Worm (Caenorhabditis elegans) whole organism, young adult: Measurements from ENCODE around the gene mob-2.

Experiments used
- B0035.1 ChIP-seq: sonication (generic microtip); optimal IDR thresholded peaks from 2 replicates; lab custom pipeline; 2016; ENCODE audit warnings: missing genetic modification characterization, mild to moderate bottlenecking, missing compliant biosample characterization, missing genotype, missing genetic modification reagents
- B0261.1 ChIP-seq: sonication (generic microtip); optimal IDR thresholded peaks from 2 replicates; lab custom pipeline; 2016; ENCODE audit warnings: mild to moderate bottlenecking, missing genetic modification characterization, moderate library complexity, missing compliant biosample characterization
- C17E4.6 ChIP-seq: fragments of 200-800 bp; sonication (Bioruptor generic); IDR thresholded peaks from 2 replicates; pipeline ENCODE4 v1.3.6; 2022; ENCODE audit warnings: missing genetic modification reagents, missing genetic modification characterization, missing compliant biosample characterization
- F10E7.11 ChIP-seq: sonication (generic microtip); optimal IDR thresholded peaks from 2 replicates; lab custom pipeline; 2017; ENCODE audit warnings: mild to moderate bottlenecking, missing genetic modification characterization, moderate library complexity, missing compliant biosample characterization
- F37B4.10 ChIP-seq: fragments of 200-800 bp; sonication (Bioruptor generic); IDR thresholded peaks from 2 replicates; pipeline ENCODE4 v1.3.6; 2022; ENCODE audit warnings: missing genetic modification characterization, missing compliant biosample characterization
- F39B2.1 ChIP-seq: fragments of 200-800 bp; sonication (Bioruptor generic); IDR thresholded peaks from 2 replicates; pipeline ENCODE4 v1.3.6; 2022; ENCODE audit warnings: missing genetic modification reagents, missing genetic modification characterization, missing compliant biosample characterization
- F52B5.7 ChIP-seq: sonication (generic microtip); optimal IDR thresholded peaks from 2 replicates; lab custom pipeline; 2016; ENCODE audit warnings: mild to moderate bottlenecking, missing genetic modification characterization, missing compliant biosample characterization
- F57C9.4 ChIP-seq: sonication (generic microtip); optimal IDR thresholded peaks from 2 replicates; lab custom pipeline; 2017; ENCODE audit warnings: mild to moderate bottlenecking, missing genetic modification characterization, missing compliant biosample characterization
- Y53F4B.3 ChIP-seq: fragments of 200-800 bp; sonication (Bioruptor generic); IDR thresholded peaks from 2 replicates; pipeline ENCODE4 v1.3.6; 2022; ENCODE audit warnings: missing genetic modification reagents, missing genetic modification characterization, missing compliant biosample characterization
- Y67H2A.10 ChIP-seq: fragments of 200-800 bp; sonication (Bioruptor generic); conservative IDR thresholded peaks from 2 replicates; pipeline ENCODE4 v1.3.6; 2022; ENCODE audit warnings: missing genetic modification reagents, missing genetic modification characterization, missing compliant biosample characterization
- Y79H2A.3 ChIP-seq: fragments of 200-800 bp; sonication (Bioruptor generic); conservative IDR thresholded peaks from 2 replicates; pipeline ENCODE4 v1.3.6; 2022; ENCODE audit warnings: missing genetic modification reagents, missing genetic modification characterization, missing compliant biosample characterization
- ZK185.1 ChIP-seq: sonication (generic microtip); optimal IDR thresholded peaks from 2 replicates; lab custom pipeline; 2016; ENCODE audit warnings: mild to moderate bottlenecking, missing genetic modification characterization, missing compliant biosample characterization; ENCODE audit not compliant: poor library complexity, severe bottlenecking
- ama-1 ChIP-seq, 3 experiments: fragments of 150-350 bp in 1 of 3; sonication (generic microtip) in 2 of 3; optimal IDR thresholded peaks; 2 replicates each; lab custom pipeline; 2014 to 2018; ENCODE audit warnings: missing biosample characterization in 2 of 3, missing genetic modification characterization in 2 of 3, missing genetic modification reagents in 2 of 3
- atf-7 ChIP-seq: sonication (generic microtip); optimal IDR thresholded peaks from 2 replicates; lab custom pipeline; 2017; ENCODE audit warnings: mild to moderate bottlenecking, missing genetic modification characterization, missing compliant biosample characterization
- athp-1 ChIP-seq: sonication (generic microtip); optimal IDR thresholded peaks from 2 replicates; lab custom pipeline; 2017; ENCODE audit warnings: mild to moderate bottlenecking, missing genetic modification characterization, missing compliant biosample characterization
- attf-5 ChIP-seq: fragments of 200-800 bp; sonication (Bioruptor generic); optimal IDR thresholded peaks from 2 replicates; lab custom pipeline; 2018; ENCODE audit warnings: mild to moderate bottlenecking, missing genetic modification characterization, missing compliant biosample characterization
- bed-1 ChIP-seq: fragments of 200-800 bp; sonication (Bioruptor generic); IDR thresholded peaks from 2 replicates; pipeline ENCODE4 v1.3.6; 2022; ENCODE audit warnings: missing genetic modification reagents, missing genetic modification characterization, missing compliant biosample characterization
- bed-2 ChIP-seq: fragments of 200-800 bp; sonication (Bioruptor generic); IDR thresholded peaks from 2 replicates; pipeline ENCODE4 v1.3.6; 2022; ENCODE audit warnings: missing genetic modification reagents, missing genetic modification characterization, missing compliant biosample characterization
- ceh-100 ChIP-seq: fragments of 200-800 bp; sonication (Bioruptor generic); IDR thresholded peaks from 2 replicates; pipeline ENCODE4 v1.3.6; 2022; ENCODE audit warnings: missing genetic modification reagents, missing genetic modification characterization, missing compliant biosample characterization
- die-1 ChIP-seq: sonication (generic microtip); optimal IDR thresholded peaks from 2 replicates; lab custom pipeline; 2016; ENCODE audit warnings: missing genotype, mild to moderate bottlenecking, missing genetic modification characterization, missing compliant biosample characterization
- dox-1 ChIP-seq: fragments of 200-800 bp; sonication (Bioruptor generic); IDR thresholded peaks from 2 replicates; pipeline ENCODE4 v1.3.6; 2022; ENCODE audit warnings: missing genetic modification reagents, missing genetic modification characterization, missing compliant biosample characterization
- dpl-1 ChIP-seq: fragments of 150-350 bp; optimal IDR thresholded peaks from 2 replicates; lab custom pipeline; 2014; ENCODE audit warnings: missing biosample characterization, missing genetic modification reagents, missing genetic modification characterization
- egl-44 ChIP-seq: fragments of 200-800 bp; sonication (Bioruptor generic); IDR thresholded peaks from 2 replicates; pipeline ENCODE4 v1.3.6; 2022; ENCODE audit warnings: missing genetic modification reagents, missing genetic modification characterization, missing compliant biosample characterization
- ets-4 ChIP-seq: fragments of 200-800 bp; sonication (Bioruptor generic); optimal IDR thresholded peaks from 2 replicates; lab custom pipeline; 2018; ENCODE audit warnings: mild to moderate bottlenecking, missing genetic modification characterization, missing compliant biosample characterization
- hlh-12 ChIP-seq: sonication (generic microtip); optimal IDR thresholded peaks from 2 replicates; lab custom pipeline; 2016; ENCODE audit warnings: missing genetic modification characterization, missing compliant biosample characterization
- hmg-20 ChIP-seq: fragments of 200-800 bp; sonication (Bioruptor generic); IDR thresholded peaks from 2 replicates; pipeline ENCODE4 v1.3.6; 2022; ENCODE audit warnings: missing genetic modification reagents, missing genetic modification characterization, missing compliant biosample characterization
- hrde-1 ChIP-seq: sonication (generic microtip); optimal IDR thresholded peaks from 2 replicates; lab custom pipeline; 2016; ENCODE audit warnings: missing genetic modification characterization, mild to moderate bottlenecking, missing compliant biosample characterization, moderate library complexity, missing genotype, missing genetic modification reagents, borderline replicate concordance
- hsf-1 ChIP-seq: fragments of 200-800 bp; sonication (Bioruptor generic); IDR thresholded peaks from 2 replicates; pipeline ENCODE4 v1.3.6; 2022; ENCODE audit warnings: missing genetic modification reagents, missing genetic modification characterization, missing compliant biosample characterization
- let-607 ChIP-seq, 2 experiments: fragments of 200-800 bp in 1 of 2; sonication (Bioruptor generic) in 1 of 2; sonication (generic microtip) in 1 of 2; optimal IDR thresholded peaks; 2 replicates each; lab custom pipeline; 2016 to 2018; ENCODE audit warnings: mild to moderate bottlenecking in 2 of 2, missing compliant biosample characterization in 2 of 2, missing genetic modification characterization in 2 of 2, moderate library complexity in 2 of 2, missing genotype in 1 of 2
- lin-54 ChIP-seq: fragments of 200-800 bp; sonication (Bioruptor generic); optimal IDR thresholded peaks from 2 replicates; lab custom pipeline; 2018; ENCODE audit warnings: mild to moderate bottlenecking, missing genetic modification characterization, missing compliant biosample characterization
- lir-1 ChIP-seq: fragments of 200-800 bp; sonication (Bioruptor generic); conservative IDR thresholded peaks from 2 replicates; pipeline ENCODE4 v1.3.6; 2022; ENCODE audit warnings: missing genetic modification reagents, missing genetic modification characterization, missing compliant biosample characterization
- madf-10 ChIP-seq: sonication (generic microtip); optimal IDR thresholded peaks from 2 replicates; lab custom pipeline; 2016; ENCODE audit warnings: mild to moderate bottlenecking, missing genetic modification characterization, missing compliant biosample characterization
- madf-6 ChIP-seq: fragments of 200-800 bp; sonication (Bioruptor generic); IDR thresholded peaks from 2 replicates; pipeline ENCODE4 v1.3.6; 2022; ENCODE audit warnings: missing genetic modification reagents, missing genetic modification characterization, missing compliant biosample characterization
- madf-8 ChIP-seq: fragments of 200-800 bp; sonication (Bioruptor generic); conservative IDR thresholded peaks from 2 replicates; pipeline ENCODE4 v1.3.6; 2022; ENCODE audit warnings: missing genetic modification reagents, missing genetic modification characterization, missing compliant biosample characterization
- nfya-1 ChIP-seq: sonication (generic microtip); optimal IDR thresholded peaks from 2 replicates; lab custom pipeline; 2017; ENCODE audit warnings: antibody characterized with exemption, missing compliant biosample characterization, missing genetic modification characterization, borderline replicate concordance; ENCODE audit not compliant: insufficient read depth
- nfya-2 ChIP-seq: fragments of 200-800 bp; sonication (Bioruptor generic); IDR thresholded peaks from 2 replicates; pipeline ENCODE4 v1.3.6; 2022; ENCODE audit warnings: missing genetic modification reagents, missing genetic modification characterization, missing compliant biosample characterization
- nfyb-1 ChIP-seq: fragments of 200-800 bp; sonication (Bioruptor generic); IDR thresholded peaks from 2 replicates; pipeline ENCODE4 v1.3.6; 2022; ENCODE audit warnings: missing genetic modification reagents, missing genetic modification characterization, missing compliant biosample characterization
- nhr-120 ChIP-seq: fragments of 200-800 bp; sonication (Bioruptor generic); IDR thresholded peaks from 2 replicates; pipeline ENCODE4 v1.3.6; 2022; ENCODE audit warnings: missing genetic modification characterization, missing compliant biosample characterization
- nhr-179 ChIP-seq: sonication (generic microtip); optimal IDR thresholded peaks from 2 replicates; lab custom pipeline; 2016; ENCODE audit warnings: mild to moderate bottlenecking, missing genetic modification characterization, missing compliant biosample characterization
- nhr-80 ChIP-seq: sonication (generic microtip); optimal IDR thresholded peaks from 2 replicates; lab custom pipeline; 2016; ENCODE audit warnings: missing genetic modification characterization, missing compliant biosample characterization
- pha-4 ChIP-seq: fragments of 150-350 bp; sonication (generic microtip); optimal IDR thresholded peaks from 2 replicates; lab custom pipeline; 2014; ENCODE audit warnings: missing biosample characterization, missing genetic modification reagents, missing genetic modification characterization
- sdz-38 ChIP-seq: sonication (generic microtip); optimal IDR thresholded peaks from 2 replicates; lab custom pipeline; 2016; ENCODE audit warnings: missing genotype, missing genetic modification characterization, missing compliant biosample characterization
- sea-2 ChIP-seq: fragments of 200-800 bp; sonication (Bioruptor generic); IDR thresholded peaks from 2 replicates; pipeline ENCODE4 v1.3.6; 2022; ENCODE audit warnings: missing genetic modification characterization, missing compliant biosample characterization
- snpc-1.3 ChIP-seq: sonication (generic microtip); optimal IDR thresholded peaks from 2 replicates; lab custom pipeline; 2017; ENCODE audit warnings: missing genetic modification characterization, mild to moderate bottlenecking, missing compliant biosample characterization, antibody characterized with exemption, moderate library complexity, missing genotype, missing genetic modification reagents; ENCODE audit not compliant: insufficient read depth
- somi-1 ChIP-seq: fragments of 200-800 bp; sonication (Bioruptor generic); optimal IDR thresholded peaks from 2 replicates; lab custom pipeline; 2018; ENCODE audit warnings: mild to moderate bottlenecking, missing genetic modification characterization, missing compliant biosample characterization
- xnd-1 ChIP-seq: sonication (generic microtip); optimal IDR thresholded peaks from 2 replicates; lab custom pipeline; 2016; ENCODE audit warnings: missing genotype, missing genetic modification reagents, missing genetic modification characterization, missing compliant biosample characterization
- ztf-25 ChIP-seq: fragments of 200-800 bp; sonication (Bioruptor generic); IDR thresholded peaks from 2 replicates; pipeline ENCODE4 v1.3.6; 2022; ENCODE audit warnings: missing genetic modification reagents, missing genetic modification characterization, missing compliant biosample characterization
- ztf-26 ChIP-seq: sonication (generic microtip); optimal IDR thresholded peaks from 2 replicates; lab custom pipeline; 2017; ENCODE audit warnings: missing genetic modification characterization, missing compliant biosample characterization

mob-2 gene

DNA sequence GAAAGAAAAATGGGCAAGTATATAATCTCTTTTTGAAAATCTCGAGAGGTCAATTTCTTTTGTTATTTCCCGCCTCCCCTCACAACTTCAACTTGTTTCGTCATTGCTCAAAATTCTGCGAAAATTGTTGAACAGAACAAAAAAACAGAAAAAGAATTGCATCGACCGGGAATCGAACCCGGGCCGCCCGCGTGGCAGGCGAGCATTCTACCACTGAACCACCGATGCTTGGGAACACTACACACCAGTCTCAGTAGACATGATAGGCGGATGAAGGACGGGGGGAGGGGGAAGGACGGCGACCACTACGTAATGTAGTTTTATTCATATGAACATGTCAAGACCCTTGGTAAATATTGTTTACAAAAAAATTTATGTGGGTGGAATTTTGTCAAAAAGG lies 48.8 kb downstream of the mob-2 start (continued):
- TF ChIP-seq madf-6 (GFP tag; lab: Robert Waterston, UW), result no peak
- TF ChIP-seq ama-1 (optimal IDR thresholded peaks at IDR 0.05; lab: Kevin White, UChicago), result no peak
- peak in 1 of 2 experiments; percentile 66 for TF ChIP-seq ama-1 (GFP tag; optimal IDR thresholded peaks at IDR 0.05; lab: Kevin White, UChicago)
- peak; percentile 66; the same call in 1 of the 2 replicates for TF ChIP-seq bed-2 (GFP tag; lab: Robert Waterston, UW)
- TF ChIP-seq ztf-25, result 0 out of 2 replicates have a peak, but pooled peaks have one; percentile 74
- peak; percentile 69; the same call in 1 of the 2 replicates for TF ChIP-seq hmg-20 (GFP tag; lab: Robert Waterston, UW)
- no peak for TF ChIP-seq nfya-1 (tag; lab: Kevin White, UChicago)
- TF ChIP-seq xnd-1, result no peak
- no peak for TF ChIP-seq nfya-2 (GFP tag; lab: Robert Waterston, UW)
- no peak; the same call in 1 of the 2 replicates for TF ChIP-seq lir-1
- TF ChIP-seq athp-1, result no peak
- peak; percentile 81 for TF ChIP-seq somi-1 (GFP tag; lab: Kevin White, UChicago)
- TF ChIP-seq dpl-1 (GFP tag; lab: Kevin White, UChicago), result no peak
- TF ChIP-seq nhr-179, result no peak
- no peak for TF ChIP-seq dox-1
- TF ChIP-seq F52B5.7 (tag; lab: Kevin White, UChicago), result peak; percentile 77
- peak; percentile 41 for TF ChIP-seq nhr-80 (tag; lab: Kevin White, UChicago)
- TF ChIP-seq attf-5, result peak; percentile 75
- peak; percentile 92 for TF ChIP-seq snpc-1.3 (tag; lab: Kevin White, UChicago)
- no peak for TF ChIP-seq pha-4 (tag; lab: Kevin White, UChicago)
- 0 out of 2 replicates have a peak, but pooled peaks have one; percentile 61 for TF ChIP-seq sea-2
- TF ChIP-seq ets-4 (GFP tag; lab: Kevin White, UChicago), result peak; percentile 84
- TF ChIP-seq B0035.1 (tag; lab: Kevin White, UChicago), result no peak
- TF ChIP-seq ZK185.1 (tag; lab: Kevin White, UChicago), result peak; percentile 64
- peak; percentile 58; the same call in 1 of the 2 replicates for TF ChIP-seq ceh-100 (GFP tag; lab: Robert Waterston, UW)
- peak; percentile 88 for TF ChIP-seq F10E7.11 (tag; lab: Kevin White, UChicago)
- TF ChIP-seq atf-7, result peak; percentile 61
- peak; percentile 72; the same call in 1 of the 2 replicates for TF ChIP-seq Y53F4B.3 (GFP tag; lab: Robert Waterston, UW)
- no peak for TF ChIP-seq F57C9.4 (tag; lab: Kevin White, UChicago)
- no peak for TF ChIP-seq nhr-120 (GFP tag; lab: Robert Waterston, UW)
- TF ChIP-seq hrde-1 (tag; lab: Kevin White, UChicago), result no peak
- no peak for TF ChIP-seq sdz-38 (tag; lab: Kevin White, UChicago)
- TF ChIP-seq Y67H2A.10, result peak; percentile 58; the same call in 1 of the 2 replicates
- TF ChIP-seq ztf-26 (tag; lab: Kevin White, UChicago), result peak; percentile 81
- no peak for TF ChIP-seq lin-54 (GFP tag; lab: Kevin White, UChicago)
- TF ChIP-seq B0261.1 (tag; lab: Kevin White, UChicago), result peak; percentile 98
- no peak for TF ChIP-seq F37B4.10
- TF ChIP-seq madf-10 (tag; lab: Kevin White, UChicago), result peak; percentile 46
- TF ChIP-seq hlh-12 (tag; lab: Kevin White, UChicago), result no peak
- peak; percentile 91 for TF ChIP-seq egl-44
- no peak; the same call in 1 of the 2 replicates for TF ChIP-seq nfyb-1
- 0 out of 2 replicates have a peak, but pooled peaks have one; percentile 23 for TF ChIP-seq hsf-1 (GFP tag; lab: Robert Waterston, UW)
- no peak for TF ChIP-seq madf-8 (GFP tag; lab: Robert Waterston, UW)
- TF ChIP-seq F39B2.1 (GFP tag; lab: Robert Waterston, UW), result no peak
- 0 out of 2 replicates have a peak, but pooled peaks have one; percentile 70 for TF ChIP-seq Y79H2A.3
- TF ChIP-seq die-1, result no peak
- peak; percentile 56 to 73 for TF ChIP-seq let-607 (tag; optimal IDR thresholded peaks at IDR 0.05; lab: Kevin White, UChicago)
- no peak for TF ChIP-seq bed-1 (GFP tag; lab: Robert Waterston, UW)
- TF ChIP-seq C17E4.6 (GFP tag; lab: Robert Waterston, UW), result no peak
